Fruit fly (Drosophila melanogaster): ENCODE measurements around the gene Dcr-1.

Gene Dcr-1

DNA sequence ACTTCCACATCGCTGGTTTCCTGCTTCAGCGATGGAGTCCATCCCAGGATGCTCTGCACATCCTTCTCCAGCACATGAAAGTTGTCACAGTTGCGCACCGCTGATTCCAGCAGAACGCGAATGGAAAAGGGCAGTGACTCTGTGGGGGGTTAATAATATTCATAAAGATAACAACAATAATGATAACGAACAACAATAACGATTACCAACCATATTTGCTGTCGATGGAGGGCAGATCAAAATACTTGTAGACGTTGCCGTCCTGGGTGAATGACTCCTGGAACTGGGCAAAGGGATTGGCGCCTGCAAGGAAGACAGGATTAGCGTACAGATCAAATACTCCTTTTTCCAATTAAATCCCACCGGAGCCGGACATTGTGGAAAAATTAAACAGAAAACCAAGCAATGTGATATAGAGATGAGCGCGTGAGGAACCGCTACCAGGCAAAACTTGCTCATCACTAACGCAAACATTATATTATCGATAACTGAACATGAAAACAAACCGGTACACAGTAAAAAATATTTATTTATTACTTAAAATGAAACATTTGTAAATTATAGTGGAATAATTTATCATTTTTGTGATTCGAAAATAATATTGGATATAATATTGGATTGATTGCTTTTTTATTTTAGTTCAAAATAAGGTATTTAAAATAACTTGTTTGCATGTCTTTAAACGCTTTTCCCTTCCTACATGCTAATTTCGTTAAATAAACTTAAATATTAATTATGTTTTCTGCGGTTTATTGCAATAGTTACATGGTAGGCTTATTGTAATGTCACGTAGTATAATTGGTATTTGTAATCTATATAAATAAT lies 16.5 kb downstream of the Dcr-1 start, which contains the start of gene Irp-1A (continued):
- peak; percentile 22 for TF ChIP-seq HLH54F (GFP tag; optimal IDR thresholded peaks at IDR 0.05)
- peak; percentile 87 for TF ChIP-seq sob (GFP tag; IDR thresholded peaks at IDR 0.05)
- no peak for TF ChIP-seq MTF-1 (GFP tag; optimal IDR thresholded peaks at IDR 0.05; ENCODE audit: borderline replicate concordance)
- peak; percentile 83 for TF ChIP-seq CG10147 (GFP tag; optimal IDR thresholded peaks at IDR 0.05)
- no peak for TF ChIP-seq CG8478 (optimal IDR thresholded peaks at IDR 0.05)
- TF ChIP-seq CG14014 (GFP tag; IDR thresholded peaks at IDR 0.05) = peak; percentile 81
- peak; percentile 57 for TF ChIP-seq Chrac-16 (GFP tag; optimal IDR thresholded peaks at IDR 0.05)
- peak; percentile 72 for TF ChIP-seq lmd (GFP tag; IDR thresholded peaks at IDR 0.05)
- TF ChIP-seq Ada2b (GFP tag; IDR thresholded peaks at IDR 0.05) = peak; percentile 71
- TF ChIP-seq CG1529 (GFP tag; optimal IDR thresholded peaks at IDR 0.05) = peak; percentile 9
- TF ChIP-seq kay (GFP tag; optimal IDR thresholded peaks at IDR 0.05) = peak; percentile 64
- TF ChIP-seq CG8281 (tag; optimal IDR thresholded peaks at IDR 0.05) = no peak
- peak; percentile 25; the same call in 1 of the 2 replicates for TF ChIP-seq CG4404 (GFP tag; IDR thresholded peaks at IDR 0.05)
- no peak for TF ChIP-seq Dad (GFP tag; optimal IDR thresholded peaks at IDR 0.05)
- peak; percentile 65 for TF ChIP-seq CG3065 (GFP tag; optimal IDR thresholded peaks at IDR 0.05)
- peak; percentile 87 for TF ChIP-seq CG17361 (GFP tag; IDR thresholded peaks at IDR 0.05)
- TF ChIP-seq CG2678 (tag; optimal IDR thresholded peaks at IDR 0.05) = peak; percentile 87
- peak; percentile 17 for TF ChIP-seq sqz (GFP tag; optimal IDR thresholded peaks at IDR 0.05)
- TF ChIP-seq Oaz (GFP tag; IDR thresholded peaks at IDR 0.05) = peak; percentile 57
- peak; percentile 7 for TF ChIP-seq Hmx (GFP tag; optimal IDR thresholded peaks at IDR 0.05)
- peak; percentile 42 for TF ChIP-seq CG10543 (GFP tag; optimal IDR thresholded peaks at IDR 0.05)
- TF ChIP-seq pita (GFP tag; optimal IDR thresholded peaks at IDR 0.05) = no peak
- TF ChIP-seq Dfd (GFP tag; optimal IDR thresholded peaks at IDR 0.05) = no peak
- TF ChIP-seq peb (GFP tag; IDR thresholded peaks at IDR 0.05) = peak; percentile 32; the same call in 1 of the 2 replicates
- no peak for TF ChIP-seq CG7357 (GFP tag; IDR thresholded peaks at IDR 0.05)
- peak; percentile 86 for TF ChIP-seq CG15269 (tag; optimal IDR thresholded peaks at IDR 0.05)
- TF ChIP-seq pzg (GFP tag; optimal IDR thresholded peaks at IDR 0.05) = peak; percentile 59
- peak; percentile 41 for TF ChIP-seq Myb (GFP tag; optimal IDR thresholded peaks at IDR 0.05)
- no peak for TF ChIP-seq Optix (GFP tag; IDR thresholded peaks at IDR 0.05)
- peak; percentile 81 for TF ChIP-seq CG14710 (tag; optimal IDR thresholded peaks at IDR 0.05)
- peak; percentile 2 for TF ChIP-seq Sin3A (optimal IDR thresholded peaks at IDR 0.05)
- peak; percentile 77 for TF ChIP-seq tap (tag; optimal IDR thresholded peaks at IDR 0.05)
- peak; percentile 67 for TF ChIP-seq run (tag; optimal IDR thresholded peaks at IDR 0.05)
- TF ChIP-seq CG9215 (GFP tag; IDR thresholded peaks at IDR 0.05) = peak; percentile 42; the same call in 1 of the 2 replicates
- peak; percentile 79 for TF ChIP-seq CG6791 (GFP tag; IDR thresholded peaks at IDR 0.05; ENCODE audit: partially characterized antibody)
- TF ChIP-seq CG7928 (GFP tag; optimal IDR thresholded peaks at IDR 0.05) = peak; percentile 12
- TF ChIP-seq CG2120 (GFP tag; optimal IDR thresholded peaks at IDR 0.05) = peak; percentile 78
- TF ChIP-seq CG10979 (tag; optimal IDR thresholded peaks at IDR 0.05) = peak; percentile 80
- peak; percentile 70 for TF ChIP-seq CG15601 (tag; optimal IDR thresholded peaks at IDR 0.05)
- peak; percentile 58 for TF ChIP-seq mam (GFP tag; optimal IDR thresholded peaks at IDR 0.05)
- TF ChIP-seq CG8089 (GFP tag; optimal IDR thresholded peaks at IDR 0.05) = no peak
- peak; percentile 86 for TF ChIP-seq CG34224 (GFP tag; IDR thresholded peaks at IDR 0.05; ENCODE audit: partially characterized antibody)
- peak; percentile 85 for TF ChIP-seq CG11504 (tag; optimal IDR thresholded peaks at IDR 0.05)
- TF ChIP-seq gcm2 (GFP tag; optimal IDR thresholded peaks at IDR 0.05) = peak; percentile 3
- TF ChIP-seq CG11696 (GFP tag; IDR thresholded peaks at IDR 0.05) = peak; percentile 43; the same call in 1 of the 2 replicates
- TF ChIP-seq CG31224 (GFP tag; IDR thresholded peaks at IDR 0.05) = peak; percentile 53; the same call in 1 of the 2 replicates
- TF ChIP-seq cwo (GFP tag; optimal IDR thresholded peaks at IDR 0.05) = peak; percentile 60
- TF ChIP-seq CG17612 (GFP tag; IDR thresholded peaks at IDR 0.05) = 0 out of 2 replicates have a peak, but pooled peaks have one; percentile 22
- peak; percentile 83 for TF ChIP-seq YL-1 (GFP tag; optimal IDR thresholded peaks at IDR 0.05)
- peak; percentile 35 for TF ChIP-seq dm (GFP tag; optimal IDR thresholded peaks at IDR 0.05)
